Fruit fly (Drosophila melanogaster): ENCODE data around the gene mthl1.

dm6 chrX:16689339-16689738 lies 48.6 kb downstream of the mthl1 start:
- TF ChIP-seq CG14655 (GFP tag; optimal IDR thresholded peaks at IDR 0.05) (no peak), CG15710 (tag; optimal IDR thresholded peaks at IDR 0.05) (no peak), CG13204 (GFP tag; optimal IDR thresholded peaks at IDR 0.05) (no peak), CG8301 (tag; optimal IDR thresholded peaks at IDR 0.05) (no peak), D1 (tag; optimal IDR thresholded peaks at IDR 0.05) (no peak), fd96Ca (GFP tag; IDR thresholded peaks at IDR 0.05) (no peak), CG4496 (GFP tag; IDR thresholded peaks at IDR 0.05) (no peak), CG12605 (GFP tag; IDR thresholded peaks at IDR 0.05) (no peak), gl (tag; optimal IDR thresholded peaks at IDR 0.05) (no peak), Pif1A (GFP tag; optimal IDR thresholded peaks at IDR 0.05) (no peak), EcR (GFP tag; optimal IDR thresholded peaks at IDR 0.05) (no peak), Pif1B (GFP tag; optimal IDR thresholded peaks at IDR 0.05) (no peak)

Measured in whole organism, pupa.